Worm (Caenorhabditis elegans) whole organism, midembryonic: Measurements from ENCODE around the gene ZK121.2.

Experiments used
- flt-1 ChIP-seq: fragments of 200-800 bp; sonication (Bioruptor generic); IDR thresholded peaks from 2 replicates; pipeline ENCODE4 v1.3.6; 2022; ENCODE audit warnings: missing genetic modification characterization, missing compliant biosample characterization
- ref-1 ChIP-seq: fragments of 200-800 bp; sonication (Bioruptor generic); conservative IDR thresholded peaks from 2 replicates; pipeline ENCODE4 v1.3.6; 2022; ENCODE audit warnings: missing genetic modification reagents, missing genetic modification characterization, missing compliant biosample characterization

DNA sequence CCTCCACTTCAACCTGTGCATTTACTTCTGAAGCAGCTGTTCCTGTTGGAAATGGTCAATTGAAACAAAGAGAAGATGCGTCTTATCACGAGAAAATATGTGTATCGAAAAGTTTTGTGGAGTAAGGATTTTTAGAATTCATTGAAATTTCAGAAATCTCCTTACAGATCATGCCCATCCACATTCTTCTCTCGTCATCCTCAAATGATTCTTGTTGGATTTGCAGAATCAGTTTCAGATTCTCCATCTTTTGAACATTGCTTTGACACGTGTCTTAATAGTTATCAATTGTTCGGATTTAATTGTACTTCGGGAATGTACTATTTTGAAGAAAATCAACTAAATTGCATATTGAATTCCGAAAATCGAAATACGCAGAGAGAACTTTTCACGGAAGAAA is 37.4 kb upstream of the ZK121.2 start:
- no peak for TF ChIP-seq ref-1 (GFP tag; lab: Robert Waterston, UW)
- no peak for TF ChIP-seq flt-1
